Fruit fly (Drosophila melanogaster) whole organism, prepupa: ENCODE data around the gene Miox.

ENCODE experiments used
- CG34406 ChIP-seq: fragments of 200-800 bp; sonication (Bioruptor generic); optimal IDR thresholded peaks from 3 replicates; lab custom pipeline; 2016; ENCODE audit warnings: missing biosample characterization, missing genetic modification characterization
- dsx ChIP-seq: fragments of 200-800 bp; optimal IDR thresholded peaks from 3 replicates; lab custom pipeline; 2019; ENCODE audit warnings: missing biosample characterization, mild to moderate bottlenecking, missing genetic modification characterization, moderate library complexity; ENCODE audit not compliant: poor library complexity, severe bottlenecking
- spab ChIP-seq: fragments of 200-800 bp; sonication (Bioruptor generic); optimal IDR thresholded peaks from 2 replicates; lab custom pipeline; 2017; ENCODE audit warnings: missing biosample characterization, mild to moderate bottlenecking, missing genetic modification characterization, missing genetic modification reagents

DNA sequence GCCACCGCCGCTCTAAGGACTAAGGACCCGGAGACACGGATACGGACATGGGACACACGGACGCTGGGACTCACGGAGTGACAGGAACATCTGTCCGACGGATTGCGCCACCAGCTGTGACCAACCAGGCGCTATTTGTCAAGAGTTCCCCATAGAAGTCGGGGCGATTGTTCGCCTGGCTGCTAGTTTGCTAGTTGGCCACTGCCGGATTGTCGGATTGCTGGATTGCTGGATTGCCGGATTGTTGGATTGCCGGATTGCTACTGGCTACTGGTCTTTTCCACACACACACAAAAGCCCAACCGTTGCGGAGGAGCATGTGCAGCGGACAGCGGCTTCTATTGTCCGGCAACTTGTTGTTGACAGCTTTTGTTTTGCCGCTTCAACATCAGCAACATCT is 42.4 kb downstream of the Miox start:
- TF ChIP-seq dsx (GFP tag; lab: Kevin White, UChicago) (no peak), CG34406 (GFP tag; lab: Kevin White, UChicago) (no peak), spab (no peak)
